Fruit fly (Drosophila melanogaster) whole organism, embryonic: ENCODE measurements around the gene SPARC.
A peak's percentile ranks its signal among the peaks of the same experiment; 100 is the strongest.

Experiments used
- ATbp ChIP-seq: fragments of 200-800 bp; sonication (Bioruptor generic); optimal IDR thresholded peaks from 2 replicates; lab custom pipeline; 2017; ENCODE audit warnings: missing biosample characterization, mild to moderate bottlenecking, missing genetic modification characterization, missing genetic modification reagents
- Blimp-1 ChIP-seq: fragments of 200-800 bp; sonication (Bioruptor generic); optimal IDR thresholded peaks from 3 replicates; lab custom pipeline; 2018; ENCODE audit warnings: missing biosample characterization, missing genetic modification characterization, mild to moderate bottlenecking, moderate library complexity, missing genetic modification reagents
- CG10147 ChIP-seq: fragments of 200-800 bp; sonication (Bioruptor generic); optimal IDR thresholded peaks from 2 replicates; lab custom pipeline; 2019; ENCODE audit warnings: missing biosample characterization, mild to moderate bottlenecking, missing genetic modification characterization, moderate library complexity
- CG1024 ChIP-seq: fragments of 200-800 bp; sonication (Bioruptor generic); IDR thresholded peaks from 2 replicates; pipeline ENCODE4 v1.3.6; 2022; ENCODE audit warnings: missing biosample characterization, missing genetic modification characterization
- CG10979 ChIP-seq: fragments of 200-800 bp; sonication (Bioruptor generic); optimal IDR thresholded peaks from 2 replicates; lab custom pipeline; 2018; ENCODE audit warnings: missing biosample characterization, mild to moderate bottlenecking, missing genetic modification characterization, moderate library complexity
- CG11247 ChIP-seq: fragments of 200-800 bp; sonication (Bioruptor generic); IDR thresholded peaks from 2 replicates; pipeline ENCODE4 v1.3.6; 2022; ENCODE audit warnings: missing biosample characterization, missing genetic modification characterization
- CG12769 ChIP-seq: fragments of 200-800 bp; sonication (Bioruptor generic); optimal IDR thresholded peaks from 2 replicates; lab custom pipeline; 2019; ENCODE audit warnings: missing biosample characterization, mild to moderate bottlenecking, missing genetic modification characterization, moderate library complexity
- CG15073 ChIP-seq: fragments of 200-800 bp; sonication (Bioruptor generic); optimal IDR thresholded peaks from 2 replicates; lab custom pipeline; 2016; ENCODE audit warnings: missing biosample characterization, missing genetic modification characterization
- CG1647 ChIP-seq: fragments of 200-800 bp; sonication (Bioruptor generic); optimal IDR thresholded peaks from 3 replicates; lab custom pipeline; 2016; ENCODE audit warnings: missing biosample characterization, missing genetic modification characterization
- CG16815 ChIP-seq: fragments of 200-800 bp; sonication (Bioruptor generic); optimal IDR thresholded peaks from 3 replicates; lab custom pipeline; 2017; ENCODE audit warnings: missing biosample characterization, mild to moderate bottlenecking, missing genetic modification characterization
- CG17359 ChIP-seq: fragments of 200-800 bp; sonication (Bioruptor generic); optimal IDR thresholded peaks from 3 replicates; lab custom pipeline; 2018; ENCODE audit warnings: missing biosample characterization, mild to moderate bottlenecking, missing genetic modification characterization, moderate library complexity
- CG18599 ChIP-seq: fragments of 200-800 bp; sonication (Bioruptor generic); optimal IDR thresholded peaks from 3 replicates; lab custom pipeline; 2017; ENCODE audit warnings: missing biosample characterization, missing genetic modification characterization, mild to moderate bottlenecking, moderate library complexity, missing genetic modification reagents
- CG18619 ChIP-seq: fragments of 200-800 bp; sonication (Bioruptor generic); optimal IDR thresholded peaks from 3 replicates; lab custom pipeline; 2017; ENCODE audit warnings: missing biosample characterization, mild to moderate bottlenecking, missing genetic modification characterization
- CG30020 ChIP-seq: fragments of 200-800 bp; optimal IDR thresholded peaks from 2 replicates; lab custom pipeline; 2019; ENCODE audit warnings: missing biosample characterization, mild to moderate bottlenecking, missing genetic modification characterization, moderate library complexity
- CG34224 ChIP-seq: fragments of 200-800 bp; sonication (Bioruptor generic); IDR thresholded peaks from 3 replicates; pipeline ENCODE4 v1.3.6; 2022; ENCODE audit warnings: missing biosample characterization, missing genetic modification characterization; ENCODE audit not compliant: partially characterized antibody
- CG43689 ChIP-seq: fragments of 200-800 bp; sonication (Bioruptor generic); IDR thresholded peaks from 2 replicates; pipeline ENCODE4 v1.3.6; 2022; ENCODE audit warnings: missing biosample characterization, missing genetic modification characterization
- CG6272 ChIP-seq: fragments of 200-800 bp; sonication (Bioruptor generic); IDR thresholded peaks from 2 replicates; pipeline ENCODE4 v1.3.6; 2022; ENCODE audit warnings: missing biosample characterization, missing genetic modification characterization
- CG6654 ChIP-seq: fragments of 200-800 bp; sonication (Bioruptor generic); optimal IDR thresholded peaks from 2 replicates; lab custom pipeline; 2017; ENCODE audit warnings: missing biosample characterization, mild to moderate bottlenecking, missing genetic modification characterization
- CG7745 ChIP-seq: fragments of 200-800 bp; sonication (Bioruptor generic); optimal IDR thresholded peaks from 2 replicates; lab custom pipeline; 2018; ENCODE audit warnings: missing biosample characterization, mild to moderate bottlenecking, missing genetic modification characterization, moderate library complexity
- CG9609 ChIP-seq: fragments of 200-800 bp; sonication (Bioruptor generic); optimal IDR thresholded peaks from 3 replicates; lab custom pipeline; 2016; ENCODE audit warnings: missing biosample characterization, missing genetic modification characterization
- Deaf1 ChIP-seq: fragments of 200-800 bp; optimal IDR thresholded peaks from 3 replicates; lab custom pipeline; 2019; ENCODE audit warnings: missing biosample characterization, mild to moderate bottlenecking, missing genetic modification characterization, moderate library complexity
- E2f1 ChIP-seq: fragments of 200-800 bp; sonication (Bioruptor generic); IDR thresholded peaks from 2 replicates; pipeline ENCODE4 v1.3.6; 2022; ENCODE audit warnings: missing biosample characterization, missing genetic modification characterization
- Fer1 ChIP-seq: fragments of 200-800 bp; sonication (Bioruptor generic); optimal IDR thresholded peaks from 2 replicates; lab custom pipeline; 2017; ENCODE audit warnings: missing biosample characterization, mild to moderate bottlenecking, missing genetic modification characterization
- Fer3 ChIP-seq: fragments of 200-800 bp; sonication (Bioruptor generic); optimal IDR thresholded peaks from 2 replicates; lab custom pipeline; 2018; ENCODE audit warnings: missing biosample characterization, mild to moderate bottlenecking, missing genetic modification characterization, moderate library complexity
- Hr3 ChIP-seq: fragments of 200-800 bp; sonication (Bioruptor generic); optimal IDR thresholded peaks from 3 replicates; lab custom pipeline; 2016; ENCODE audit warnings: missing biosample characterization, missing genetic modification characterization
- Kr ChIP-seq: fragments of 200-800 bp; sonication (Bioruptor generic); optimal IDR thresholded peaks from 2 replicates; lab custom pipeline; 2017; ENCODE audit warnings: missing biosample characterization, mild to moderate bottlenecking, missing genetic modification characterization
- Lim3 ChIP-seq: fragments of 200-800 bp; sonication (Bioruptor generic); IDR thresholded peaks from 2 replicates; pipeline ENCODE4 v1.3.6; 2022; ENCODE audit warnings: missing biosample characterization, missing genetic modification characterization
- Max ChIP-seq: fragments of 200-800 bp; sonication (Bioruptor generic); optimal IDR thresholded peaks from 2 replicates; lab custom pipeline; 2016; ENCODE audit warnings: missing biosample characterization, mild to moderate bottlenecking, missing genetic modification characterization
- Med ChIP-seq: fragments of 200-800 bp; sonication (Bioruptor generic); peaks from one replicate; lab custom pipeline; 2016; ENCODE audit warnings: missing biosample characterization, missing genetic modification characterization, mild to moderate bottlenecking, inconsistent platforms, moderate library complexity
- Nf-YA ChIP-seq: fragments of 200-800 bp; sonication (Bioruptor generic); IDR thresholded peaks from 2 replicates; pipeline ENCODE4 v1.3.6; 2022; ENCODE audit warnings: missing biosample characterization, missing genetic modification characterization
- ato ChIP-seq: fragments of 200-800 bp; sonication (Bioruptor generic); IDR thresholded peaks from 2 replicates; pipeline ENCODE4 v1.3.6; 2022; ENCODE audit warnings: missing biosample characterization, missing genetic modification characterization; ENCODE audit not compliant: partially characterized antibody
- bigmax ChIP-seq: fragments of 200-800 bp; sonication (Bioruptor generic); optimal IDR thresholded peaks from 2 replicates; lab custom pipeline; 2018; ENCODE audit warnings: missing biosample characterization, mild to moderate bottlenecking, missing genetic modification characterization
- bowl ChIP-seq: fragments of 200-800 bp; sonication (Bioruptor generic); IDR thresholded peaks from 2 replicates; pipeline ENCODE4 v1.3.6; 2022; ENCODE audit warnings: missing biosample characterization, missing genetic modification characterization
- chif ChIP-seq, 2 experiments: fragments of 200-800 bp; sonication (Bioruptor generic); optimal IDR thresholded peaks; 3 replicates each; lab custom pipeline; 2016; ENCODE audit warnings: missing biosample characterization in 2 of 2, missing genetic modification characterization in 2 of 2
- corto ChIP-seq: fragments of 200-800 bp; sonication (Bioruptor generic); optimal IDR thresholded peaks from 2 replicates; lab custom pipeline; 2016; ENCODE audit warnings: missing biosample characterization, mild to moderate bottlenecking, missing genetic modification characterization, moderate library complexity
- exex ChIP-seq: fragments of 200-800 bp; sonication (Bioruptor generic); optimal IDR thresholded peaks from 4 replicates; lab custom pipeline; 2018; ENCODE audit warnings: missing biosample characterization, mild to moderate bottlenecking, missing genetic modification characterization, moderate library complexity
- fu2 ChIP-seq: fragments of 200-800 bp; sonication (Bioruptor generic); optimal IDR thresholded peaks from 2 replicates; lab custom pipeline; 2016; ENCODE audit warnings: missing biosample characterization, missing genetic modification characterization
- gcm2 ChIP-seq: fragments of 200-800 bp; sonication (Bioruptor generic); optimal IDR thresholded peaks from 2 replicates; lab custom pipeline; 2016; ENCODE audit warnings: missing biosample characterization, missing genetic modification characterization
- grn ChIP-seq: fragments of 200-800 bp; sonication (Bioruptor generic); optimal IDR thresholded peaks from 3 replicates; lab custom pipeline; 2017; ENCODE audit warnings: missing biosample characterization, missing genetic modification characterization
- inv ChIP-seq: fragments of 200-800 bp; sonication (Bioruptor generic); IDR thresholded peaks from 2 replicates; pipeline ENCODE4 v1.3.6; 2022; ENCODE audit warnings: missing biosample characterization, missing genetic modification characterization; ENCODE audit not compliant: partially characterized antibody
- lilli ChIP-seq: fragments of 200-800 bp; sonication (Bioruptor generic); optimal IDR thresholded peaks from 3 replicates; lab custom pipeline; 2016; ENCODE audit warnings: missing biosample characterization, missing genetic modification characterization
- nerfin-2 ChIP-seq: fragments of 200-800 bp; sonication (Bioruptor generic); IDR thresholded peaks from 2 replicates; pipeline ENCODE4 v1.3.6; 2022; ENCODE audit warnings: missing biosample characterization, missing genetic modification characterization; ENCODE audit not compliant: partially characterized antibody
- onecut ChIP-seq: fragments of 200-800 bp; sonication (Bioruptor generic); IDR thresholded peaks from 2 replicates; pipeline ENCODE4 v1.3.6; 2022; ENCODE audit warnings: missing biosample characterization, missing genetic modification characterization
- pb ChIP-seq: fragments of 200-800 bp; sonication (Bioruptor generic); optimal IDR thresholded peaks from 3 replicates; lab custom pipeline; 2016; ENCODE audit warnings: missing biosample characterization, missing genetic modification characterization
- run ChIP-seq: fragments of 200-800 bp; sonication (Bioruptor generic); optimal IDR thresholded peaks from 3 replicates; lab custom pipeline; 2018; ENCODE audit warnings: missing biosample characterization, mild to moderate bottlenecking, missing genetic modification characterization
- ssp ChIP-seq: fragments of 200-800 bp; sonication (Bioruptor generic); IDR thresholded peaks from 2 replicates; pipeline ENCODE4 v1.3.6; 2022; ENCODE audit warnings: missing biosample characterization, missing genetic modification characterization
- toy ChIP-seq: fragments of 200-800 bp; sonication (Bioruptor generic); IDR thresholded peaks from 2 replicates; pipeline ENCODE4 v1.3.6; 2022; ENCODE audit warnings: missing biosample characterization, missing genetic modification characterization
- vfl ChIP-seq: fragments of 200-800 bp; sonication (Bioruptor generic); optimal IDR thresholded peaks from 2 replicates; lab custom pipeline; 2016; ENCODE audit warnings: missing biosample characterization, missing genetic modification characterization
- vvl ChIP-seq: fragments of 200-800 bp; sonication (Bioruptor generic); IDR thresholded peaks from 2 replicates; pipeline ENCODE4 v1.3.6; 2022; ENCODE audit warnings: missing biosample characterization, missing genetic modification characterization
- wek ChIP-seq: fragments of 200-800 bp; sonication (Bioruptor generic); optimal IDR thresholded peaks from 3 replicates; lab custom pipeline; 2018; ENCODE audit warnings: missing biosample characterization, mild to moderate bottlenecking, missing genetic modification characterization, moderate library complexity
- z ChIP-seq: fragments of 200-800 bp; sonication (Bioruptor generic); IDR thresholded peaks from 3 replicates; pipeline ENCODE4 v1.3.6; 2022; ENCODE audit warnings: missing biosample characterization, missing genetic modification characterization

The SPARC gene

dm6 chr3R:26915463-26915925 is 43.7 kb upstream of the SPARC start, which contains the start of gene CG46339 (continued):
- TF ChIP-seq CG17359 = peak; percentile 64
- peak; percentile 38 for TF ChIP-seq wek (GFP tag; lab: Kevin White, UChicago)
- peak; percentile 70 for TF ChIP-seq CG10979 (tag; lab: Kevin White, UChicago)
- peak; percentile 73 for TF ChIP-seq Deaf1
- TF ChIP-seq CG10147 (GFP tag; lab: Kevin White, UChicago) = peak; percentile 34
- no peak for TF ChIP-seq inv (GFP tag; lab: Robert Waterston, UW)
- no peak for TF ChIP-seq CG6654 (GFP tag; lab: Kevin White, UChicago)
- TF ChIP-seq lilli (GFP tag; lab: Kevin White, UChicago) = peak; percentile 47
- TF ChIP-seq ssp = no peak
- TF ChIP-seq Hr3 (GFP tag; lab: Kevin White, UChicago) = no peak
- no peak for TF ChIP-seq nerfin-2 (GFP tag; lab: Robert Waterston, UW)
- peak; percentile 52 for TF ChIP-seq Max (GFP tag; lab: Kevin White, UChicago)
- TF ChIP-seq CG6272 = no peak
- no peak for TF ChIP-seq CG11247 (GFP tag; lab: Robert Waterston, UW)
- TF ChIP-seq CG1024 = no peak
- TF ChIP-seq CG15073 (GFP tag; lab: Kevin White, UChicago) = no peak
- TF ChIP-seq CG12769 (tag; lab: Kevin White, UChicago) = peak; percentile 65
- TF ChIP-seq onecut (GFP tag; lab: Robert Waterston, UW) = peak; percentile 61
- TF ChIP-seq ato (GFP tag; lab: Robert Waterston, UW) = peak; percentile 35; the same call in 1 of the 2 replicates
- peak; percentile 92 for TF ChIP-seq Fer1
- TF ChIP-seq run (tag; lab: Kevin White, UChicago) = no peak
- no peak for TF ChIP-seq fu2 (GFP tag; lab: Kevin White, UChicago)
- no peak for TF ChIP-seq gcm2 (GFP tag; lab: Kevin White, UChicago)
- TF ChIP-seq ATbp (GFP tag; lab: Kevin White, UChicago) = no peak
- TF ChIP-seq CG18619 = no peak
- no peak for TF ChIP-seq CG16815 (GFP tag; lab: Kevin White, UChicago)
- peak; percentile 43 for TF ChIP-seq grn (GFP tag; lab: Kevin White, UChicago)
- TF ChIP-seq chif (GFP tag; optimal IDR thresholded peaks at IDR 0.05; lab: Kevin White, UChicago) = no peak
- TF ChIP-seq pb = no peak
- peak; percentile 85 for TF ChIP-seq CG18599 (GFP tag; lab: Kevin White, UChicago)
- TF ChIP-seq exex (tag; lab: Kevin White, UChicago) = peak; percentile 72
- no peak for TF ChIP-seq E2f1
- TF ChIP-seq bowl (GFP tag; lab: Robert Waterston, UW) = 0 out of 2 replicates have a peak, but pooled peaks have one; percentile 13
- no peak for TF ChIP-seq toy (GFP tag; lab: Robert Waterston, UW)
- peak; percentile 82; the same call in 1 of the 2 replicates for TF ChIP-seq vvl (GFP tag; lab: Robert Waterston, UW)
- no peak for TF ChIP-seq z (GFP tag; lab: Robert Waterston, UW)
- TF ChIP-seq bigmax = peak; percentile 42
- no peak for TF ChIP-seq CG7745 (tag; lab: Kevin White, UChicago)
- TF ChIP-seq Fer3 = peak; percentile 54
- peak; percentile 95 for TF ChIP-seq Med (GFP tag; lab: Kevin White, UChicago)
- no peak for TF ChIP-seq corto (GFP tag; lab: Kevin White, UChicago)
- no peak for TF ChIP-seq Nf-YA
- no peak for TF ChIP-seq CG9609 (GFP tag; lab: Kevin White, UChicago)
- peak; percentile 51 for TF ChIP-seq vfl (GFP tag; lab: Kevin White, UChicago)
- TF ChIP-seq Blimp-1 (GFP tag; lab: Kevin White, UChicago) = peak; percentile 61
- TF ChIP-seq CG34224 (GFP tag; lab: Robert Waterston, UW) = peak; percentile 25
- TF ChIP-seq Kr (GFP tag; lab: Kevin White, UChicago) = no peak
- no peak for TF ChIP-seq CG1647 (GFP tag; lab: Kevin White, UChicago)
- TF ChIP-seq CG43689 (GFP tag; lab: Robert Waterston, UW) = no peak
- TF ChIP-seq CG30020 (tag; lab: Kevin White, UChicago) = no peak
- TF ChIP-seq Lim3 = no peak
